Fruit fly (Drosophila melanogaster) whole organism, embryonic: ENCODE results near the gene kibra.

Source experiments
- Awh ChIP-seq: fragments of 200-800 bp; sonication (Bioruptor generic); IDR thresholded peaks from 2 replicates; pipeline ENCODE4, ENCODE4 v1.3.6; 2022; ENCODE audit warnings: missing biosample characterization, missing genetic modification characterization
- Bgb ChIP-seq: fragments of 200-800 bp; sonication (Bioruptor generic); IDR thresholded peaks from 2 replicates; pipeline ENCODE4 v1.3.6; 2022; ENCODE audit warnings: missing biosample characterization, missing genetic modification characterization; ENCODE audit not compliant: partially characterized antibody
- BtbVII ChIP-seq: fragments of 200-800 bp; sonication (Bioruptor generic); optimal IDR thresholded peaks from 3 replicates; lab custom pipeline; 2017; ENCODE audit warnings: missing biosample characterization, mild to moderate bottlenecking, missing genetic modification characterization
- CG10147 ChIP-seq: fragments of 200-800 bp; sonication (Bioruptor generic); optimal IDR thresholded peaks from 2 replicates; lab custom pipeline; 2019; ENCODE audit warnings: missing biosample characterization, mild to moderate bottlenecking, missing genetic modification characterization, moderate library complexity
- CG10565 ChIP-seq: fragments of 200-800 bp; sonication (Bioruptor generic); optimal IDR thresholded peaks from 3 replicates; lab custom pipeline; 2016; ENCODE audit warnings: missing biosample characterization, mild to moderate bottlenecking, missing genetic modification characterization
- CG11398 ChIP-seq: fragments of 200-800 bp; sonication (Bioruptor generic); optimal IDR thresholded peaks from 2 replicates; lab custom pipeline; 2016; ENCODE audit warnings: missing biosample characterization, missing genetic modification characterization
- CG14710 ChIP-seq: fragments of 200-800 bp; sonication (Bioruptor generic); optimal IDR thresholded peaks from 3 replicates; lab custom pipeline; 2019; ENCODE audit warnings: missing biosample characterization, mild to moderate bottlenecking, missing genetic modification characterization, moderate library complexity
- CG15514 ChIP-seq: fragments of 200-800 bp; sonication (Bioruptor generic); optimal IDR thresholded peaks from 3 replicates; lab custom pipeline; 2017; ENCODE audit warnings: missing biosample characterization, missing genetic modification characterization, mild to moderate bottlenecking, moderate library complexity, missing genetic modification reagents
- CG15601 ChIP-seq: fragments of 200-800 bp; sonication (Bioruptor generic); optimal IDR thresholded peaks from 3 replicates; lab custom pipeline; 2019; ENCODE audit warnings: missing biosample characterization, mild to moderate bottlenecking, missing genetic modification characterization, moderate library complexity
- CG17186 ChIP-seq: fragments of 200-800 bp; sonication (Bioruptor generic); optimal IDR thresholded peaks from 3 replicates; lab custom pipeline; 2017; ENCODE audit warnings: missing biosample characterization, missing genetic modification reagents, missing genetic modification characterization
- CG17829 ChIP-seq: fragments of 200-800 bp; optimal IDR thresholded peaks from 2 replicates; lab custom pipeline; 2019; ENCODE audit warnings: missing biosample characterization, mild to moderate bottlenecking, missing genetic modification characterization, moderate library complexity
- CG1792 ChIP-seq: fragments of 200-800 bp; sonication (Bioruptor generic); optimal IDR thresholded peaks from 2 replicates; lab custom pipeline; 2016; ENCODE audit warnings: missing biosample characterization, missing genetic modification characterization
- CG18764 ChIP-seq: fragments of 200-800 bp; sonication (Bioruptor generic); optimal IDR thresholded peaks from 3 replicates; lab custom pipeline; 2016; ENCODE audit warnings: missing biosample characterization, missing genetic modification characterization
- CG2875 ChIP-seq: fragments of 200-800 bp; sonication (Bioruptor generic); optimal IDR thresholded peaks from 2 replicates; lab custom pipeline; 2017; ENCODE audit warnings: missing biosample characterization, mild to moderate bottlenecking, missing genetic modification characterization, missing genetic modification reagents
- CG31224 ChIP-seq: fragments of 200-800 bp; sonication (Bioruptor generic); IDR thresholded peaks from 2 replicates; pipeline ENCODE4 v1.3.6; 2022; ENCODE audit warnings: missing biosample characterization, missing genetic modification characterization
- CG34376 ChIP-seq: fragments of 200-800 bp; sonication (Bioruptor generic); optimal IDR thresholded peaks from 2 replicates; lab custom pipeline; 2018; ENCODE audit warnings: missing biosample characterization, mild to moderate bottlenecking, missing genetic modification characterization
- CG6254 ChIP-seq: fragments of 200-800 bp; sonication (Bioruptor generic); optimal IDR thresholded peaks from 3 replicates; lab custom pipeline; 2017; ENCODE audit warnings: mild to moderate bottlenecking, missing biosample characterization, missing genetic modification reagents, missing genetic modification characterization
- CG7556 ChIP-seq: fragments of 200-800 bp; sonication (Bioruptor generic); optimal IDR thresholded peaks from 2 replicates; lab custom pipeline; 2017; ENCODE audit warnings: missing biosample characterization, mild to moderate bottlenecking, missing genetic modification characterization
- CG7745 ChIP-seq: fragments of 200-800 bp; sonication (Bioruptor generic); optimal IDR thresholded peaks from 2 replicates; lab custom pipeline; 2018; ENCODE audit warnings: missing biosample characterization, mild to moderate bottlenecking, missing genetic modification characterization, moderate library complexity
- CG8924 ChIP-seq: fragments of 200-800 bp; optimal IDR thresholded peaks from 3 replicates; lab custom pipeline; 2019; ENCODE audit warnings: missing biosample characterization, mild to moderate bottlenecking, missing genetic modification characterization, moderate library complexity
- CG8944 ChIP-seq: fragments of 200-800 bp; sonication (Bioruptor generic); optimal IDR thresholded peaks from 3 replicates; lab custom pipeline; 2016; ENCODE audit warnings: missing biosample characterization, missing genetic modification characterization
- GATAe ChIP-seq: fragments of 200-800 bp; sonication (Bioruptor generic); conservative IDR thresholded peaks from 2 replicates; pipeline ENCODE4 v1.3.6; 2022; ENCODE audit warnings: missing biosample characterization, missing genetic modification characterization
- H15 ChIP-seq: fragments of 200-800 bp; sonication (Bioruptor generic); IDR thresholded peaks from 3 replicates; pipeline ENCODE4 v1.3.6; 2022; ENCODE audit warnings: missing biosample characterization, missing genetic modification characterization
- HLHmδ ChIP-seq: fragments of 200-800 bp; sonication (Bioruptor generic); optimal IDR thresholded peaks from 2 replicates; lab custom pipeline; 2018; ENCODE audit warnings: missing biosample characterization, mild to moderate bottlenecking, missing genetic modification characterization, moderate library complexity
- Hsf ChIP-seq: fragments of 200-800 bp; sonication (Bioruptor generic); optimal IDR thresholded peaks from 3 replicates; lab custom pipeline; 2016; ENCODE audit warnings: missing biosample characterization, missing genetic modification characterization
- Lpt ChIP-seq: fragments of >200 bp; optimal IDR thresholded peaks from 2 replicates; lab custom pipeline; 2018; ENCODE audit warnings: missing biosample characterization, missing genetic modification characterization
- Mad ChIP-seq: fragments of 200-800 bp; sonication (Bioruptor generic); optimal IDR thresholded peaks from 2 replicates; lab custom pipeline; 2016; ENCODE audit warnings: missing biosample characterization, missing genetic modification characterization
- NFAT ChIP-seq: fragments of 200-800 bp; sonication (Bioruptor generic); IDR thresholded peaks from 2 replicates; pipeline ENCODE4 v1.3.6; 2022; ENCODE audit warnings: missing biosample characterization, missing genetic modification characterization
- Side ChIP-seq: fragments of 200-800 bp; sonication (Bioruptor generic); optimal IDR thresholded peaks from 2 replicates; lab custom pipeline; 2016; ENCODE audit warnings: missing biosample characterization, missing genetic modification characterization
- TFAM ChIP-seq: fragments of 200-800 bp; sonication (Bioruptor generic); optimal IDR thresholded peaks from 2 replicates; lab custom pipeline; 2017; ENCODE audit warnings: missing biosample characterization, missing genetic modification characterization, inconsistent platforms
- Vsx1 ChIP-seq: fragments of 200-800 bp; sonication (Bioruptor generic); optimal IDR thresholded peaks from 2 replicates; lab custom pipeline; 2017; ENCODE audit warnings: missing biosample characterization, mild to moderate bottlenecking, missing genetic modification characterization, missing genetic modification reagents
- abd-A ChIP-seq: fragments of 200-800 bp; sonication (Bioruptor generic); optimal IDR thresholded peaks from 3 replicates; lab custom pipeline; 2019; ENCODE audit warnings: missing biosample characterization, mild to moderate bottlenecking, missing genetic modification characterization, moderate library complexity
- amos ChIP-seq: fragments of 200-800 bp; sonication (Bioruptor generic); IDR thresholded peaks from 2 replicates; pipeline ENCODE4 v1.3.6; 2022; ENCODE audit warnings: missing biosample characterization, missing genetic modification characterization; ENCODE audit not compliant: partially characterized antibody
- aop ChIP-seq: fragments of 200-800 bp; sonication (Bioruptor generic); IDR thresholded peaks from 2 replicates; pipeline ENCODE4 v1.3.6; 2022; ENCODE audit warnings: missing biosample characterization, missing genetic modification characterization
- bbx ChIP-seq: fragments of 200-800 bp; sonication (Bioruptor generic); IDR thresholded peaks from 2 replicates; pipeline ENCODE4 v1.3.6; 2022; ENCODE audit warnings: missing biosample characterization, missing genetic modification characterization; ENCODE audit not compliant: partially characterized antibody
- btn ChIP-seq: fragments of 200-800 bp; sonication (Bioruptor generic); optimal IDR thresholded peaks from 2 replicates; lab custom pipeline; 2016; ENCODE audit warnings: missing biosample characterization, missing genetic modification characterization
- cg ChIP-seq: fragments of 200-800 bp; sonication (Bioruptor generic); optimal IDR thresholded peaks from 3 replicates; lab custom pipeline; 2019; ENCODE audit warnings: missing biosample characterization, mild to moderate bottlenecking, missing genetic modification characterization, moderate library complexity
- chn ChIP-seq: fragments of 200-800 bp; sonication (Bioruptor generic); optimal IDR thresholded peaks from 2 replicates; lab custom pipeline; 2016; ENCODE audit warnings: missing biosample characterization, missing genetic modification characterization
- dysf ChIP-seq: fragments of 200-800 bp; sonication (Bioruptor generic); IDR thresholded peaks from 3 replicates; pipeline ENCODE4 v1.3.6; 2022; ENCODE audit warnings: missing biosample characterization, missing genetic modification characterization
- eve ChIP-seq, 2 experiments: fragments of >200 bp; optimal IDR thresholded peaks; 2 replicates each; lab custom pipeline; 2017; ENCODE audit warnings: missing biosample characterization in 2 of 2, missing genetic modification characterization in 2 of 2
- gcm2 ChIP-seq: fragments of 200-800 bp; sonication (Bioruptor generic); optimal IDR thresholded peaks from 2 replicates; lab custom pipeline; 2016; ENCODE audit warnings: missing biosample characterization, missing genetic modification characterization
- lab ChIP-seq: fragments of 200-800 bp; sonication (Bioruptor generic); optimal IDR thresholded peaks from 3 replicates; lab custom pipeline; 2017; ENCODE audit warnings: missing biosample characterization, missing genetic modification characterization, mild to moderate bottlenecking, moderate library complexity, missing genetic modification reagents
- odd ChIP-seq: fragments of 200-800 bp; sonication (Bioruptor generic); optimal IDR thresholded peaks from 2 replicates; lab custom pipeline; 2017; ENCODE audit warnings: missing biosample characterization, mild to moderate bottlenecking, missing genetic modification characterization
- onecut ChIP-seq: fragments of 200-800 bp; sonication (Bioruptor generic); IDR thresholded peaks from 2 replicates; pipeline ENCODE4 v1.3.6; 2022; ENCODE audit warnings: missing biosample characterization, missing genetic modification characterization
- pb ChIP-seq: fragments of 200-800 bp; sonication (Bioruptor generic); optimal IDR thresholded peaks from 3 replicates; lab custom pipeline; 2016; ENCODE audit warnings: missing biosample characterization, missing genetic modification characterization
- pum ChIP-seq: fragments of 200-800 bp; sonication (Bioruptor generic); optimal IDR thresholded peaks from 2 replicates; lab custom pipeline; 2016; ENCODE audit warnings: missing biosample characterization, missing genetic modification characterization
- pzg ChIP-seq: fragments of 200-800 bp; sonication (Bioruptor generic); optimal IDR thresholded peaks from 3 replicates; lab custom pipeline; 2018; ENCODE audit warnings: missing biosample characterization, mild to moderate bottlenecking, missing genetic modification characterization, moderate library complexity
- scrt ChIP-seq: fragments of 200-800 bp; sonication (Bioruptor generic); optimal IDR thresholded peaks from 2 replicates; lab custom pipeline; 2018; ENCODE audit warnings: missing biosample characterization, mild to moderate bottlenecking, missing genetic modification characterization, moderate library complexity
- tgo ChIP-seq: fragments of 200-800 bp; sonication (Bioruptor generic); IDR thresholded peaks from 3 replicates; pipeline ENCODE4 v1.3.6; 2022; ENCODE audit warnings: missing biosample characterization, missing genetic modification characterization
- twi ChIP-seq: fragments of 200-800 bp; optimal IDR thresholded peaks from 2 replicates; lab custom pipeline; 2019; ENCODE audit warnings: missing biosample characterization, mild to moderate bottlenecking, missing genetic modification characterization, moderate library complexity

Gene kibra

DNA sequence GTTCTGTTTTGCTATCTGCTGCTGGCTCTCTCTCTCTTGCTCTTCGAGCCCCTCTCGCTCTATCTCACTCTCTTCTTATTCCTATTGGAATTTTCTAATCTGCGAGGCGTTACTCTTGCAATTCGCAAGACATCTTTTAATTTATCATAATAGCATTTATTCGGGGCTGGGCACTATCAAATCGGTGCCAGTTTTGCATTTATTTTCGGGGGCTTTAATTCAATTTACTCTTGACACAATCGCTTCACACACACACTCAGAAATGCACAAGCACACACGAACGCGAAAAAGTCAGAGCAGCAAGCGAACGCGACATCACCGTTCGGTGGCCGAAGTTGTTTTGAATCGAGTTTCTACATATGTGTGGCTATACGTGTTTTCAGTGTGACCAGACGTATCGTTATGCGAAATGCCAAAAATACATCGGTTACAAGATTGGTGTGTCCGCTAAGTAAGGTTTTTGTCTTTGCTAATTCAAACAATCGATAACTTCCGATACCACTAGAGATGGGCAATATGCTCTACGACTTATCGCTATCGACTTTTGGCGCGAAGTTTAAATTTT lies 27.0 kb downstream of the kibra start, which contains the start of gene Meltrin (continued):
- TF ChIP-seq CG18764 (GFP tag; lab: Kevin White, UChicago) (no peak), CG15514 (GFP tag; lab: Kevin White, UChicago) (peak; percentile 87), btn (GFP tag; lab: Kevin White, UChicago) (no peak), BtbVII (GFP tag; lab: Kevin White, UChicago) (peak; percentile 38), aop (no peak), Side (GFP tag; lab: Kevin White, UChicago) (peak; percentile 52), gcm2 (peak; percentile 58), twi (tag; lab: Kevin White, UChicago) (peak; percentile 61), CG17186 (GFP tag; lab: Kevin White, UChicago) (peak; percentile 19), odd (GFP tag; lab: Kevin White, UChicago) (peak; percentile 83), CG10147 (GFP tag; lab: Kevin White, UChicago) (peak; percentile 27), pb (GFP tag; lab: Kevin White, UChicago) (peak; percentile 62), CG8924 (tag; lab: Kevin White, UChicago) (peak; percentile 81), CG10565 (GFP tag; lab: Kevin White, UChicago) (no peak), HLHmδ (GFP tag; lab: Kevin White, UChicago) (peak; percentile 93), cg (peak; percentile 97), CG1792 (GFP tag; lab: Kevin White, UChicago) (no peak), Bgb (GFP tag; lab: Robert Waterston, UW) (no peak), GATAe (GFP tag; lab: Robert Waterston, UW) (no peak), TFAM (GFP tag; lab: Kevin White, UChicago) (no peak), chn (GFP tag; lab: Kevin White, UChicago) (peak; percentile 20), Awh (GFP tag; lab: Robert Waterston, UW) (no peak), NFAT (GFP tag; lab: Robert Waterston, UW) (no peak), CG6254 (peak; percentile 34), tgo (GFP tag; lab: Robert Waterston, UW) (no peak), pum (GFP tag; lab: Kevin White, UChicago) (no peak), CG2875 (GFP tag; lab: Kevin White, UChicago) (peak; percentile 37), onecut (GFP tag; lab: Robert Waterston, UW) (peak; percentile 55), CG7745 (tag; lab: Kevin White, UChicago) (peak; percentile 64), CG14710 (tag; lab: Kevin White, UChicago) (peak; percentile 77), CG7556 (GFP tag; lab: Kevin White, UChicago) (peak; percentile 22), Lpt (GFP tag; lab: Kevin White, UChicago) (no peak), CG34376 (GFP tag; lab: Kevin White, UChicago) (peak; percentile 86), CG15601 (tag; lab: Kevin White, UChicago) (peak; percentile 66), CG8944 (no peak), eve (GFP tag; optimal IDR thresholded peaks at IDR 0.05; lab: Kevin White, UChicago) (peak in 1 of 2 experiments; percentile 53), CG17829 (tag; lab: Kevin White, UChicago) (peak; percentile 77), scrt (GFP tag; lab: Kevin White, UChicago) (peak; percentile 61), CG31224 (GFP tag; lab: Robert Waterston, UW) (no peak), Mad (GFP tag; lab: Kevin White, UChicago) (peak; percentile 62), amos (GFP tag; lab: Robert Waterston, UW) (no peak), pzg (GFP tag; lab: Kevin White, UChicago) (peak; percentile 99), lab (GFP tag; lab: Kevin White, UChicago) (peak; percentile 83), bbx (GFP tag; lab: Robert Waterston, UW) (no peak), abd-A (peak; percentile 74), Hsf (GFP tag; lab: Kevin White, UChicago) (peak; percentile 4), dysf (GFP tag; lab: Robert Waterston, UW) (no peak), Vsx1 (GFP tag; lab: Kevin White, UChicago) (peak; percentile 10), CG11398 (peak; percentile 71), H15 (GFP tag; lab: Robert Waterston, UW) (no peak)
